Fruit fly (Drosophila melanogaster): ENCODE measurements around the gene Pgam5.

Pgam5 gene

DNA sequence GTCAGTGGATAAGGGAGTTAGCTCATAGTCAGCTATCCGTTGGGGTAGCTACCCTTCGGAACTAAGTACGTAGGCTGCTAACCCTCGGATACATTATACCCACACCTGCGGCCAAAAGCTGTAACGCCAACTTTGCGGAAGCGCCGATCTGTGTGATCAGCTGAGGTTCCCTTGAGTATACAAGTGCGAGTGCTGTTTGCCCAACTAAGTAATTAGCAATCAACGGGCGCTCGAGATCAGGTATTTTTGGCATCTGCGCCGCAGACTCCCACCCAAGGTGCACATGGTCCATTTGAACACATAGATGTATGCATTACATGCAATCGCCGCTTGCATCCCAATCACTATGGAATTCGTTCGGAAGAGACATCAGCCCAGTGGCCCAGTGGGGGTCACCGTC, 19.3 kb downstream of the Pgam5 start (continued):
- TF ChIP-seq D (optimal IDR thresholded peaks at IDR 0.05) (no peak), D (GFP tag; optimal IDR thresholded peaks at IDR 0.05) (no peak), CG3995 (GFP tag; optimal IDR thresholded peaks at IDR 0.05) (no peak), gcm (GFP tag; optimal IDR thresholded peaks at IDR 0.05) (no peak), CG17912 (GFP tag; optimal IDR thresholded peaks at IDR 0.05) (no peak), klu (GFP tag; IDR thresholded peaks at IDR 0.05) (peak; percentile 32; the same call in 1 of the 2 replicates), Dp (GFP tag; optimal IDR thresholded peaks at IDR 0.05) (no peak), otp (GFP tag; IDR thresholded peaks at IDR 0.05) (peak; percentile 59; the same call in 1 of the 3 replicates), CG10462 (GFP tag; optimal IDR thresholded peaks at IDR 0.05) (no peak), Xbp1 (GFP tag; optimal IDR thresholded peaks at IDR 0.05) (peak; percentile 11), Neu2 (GFP tag; optimal IDR thresholded peaks at IDR 0.05; ENCODE audit: borderline replicate concordance) (no peak), CG2875 (GFP tag; optimal IDR thresholded peaks at IDR 0.05) (peak; percentile 52), MESR4 (GFP tag; optimal IDR thresholded peaks at IDR 0.05) (no peak), CG6813 (GFP tag; optimal IDR thresholded peaks at IDR 0.05) (peak; percentile 92), CG1024 (GFP tag; IDR thresholded peaks at IDR 0.05) (0 out of 2 replicates have a peak, but pooled peaks have one; percentile 13), CG8359 (GFP tag; optimal IDR thresholded peaks at IDR 0.05; ENCODE audit: borderline replicate concordance) (no peak), CG10543 (GFP tag; optimal IDR thresholded peaks at IDR 0.05) (peak; percentile 93), Dad (GFP tag; optimal IDR thresholded peaks at IDR 0.05) (peak; percentile 15), grn (GFP tag; optimal IDR thresholded peaks at IDR 0.05) (peak; percentile 75), CG10366 (GFP tag; IDR thresholded peaks at IDR 0.05) (no peak), Bteb2 (GFP tag; optimal IDR thresholded peaks at IDR 0.05) (peak; percentile 79), luna (GFP tag; optimal IDR thresholded peaks at IDR 0.05) (peak; percentile 77), CG12391 (tag; optimal IDR thresholded peaks at IDR 0.05) (no peak), pfk (GFP tag; optimal IDR thresholded peaks at IDR 0.05) (peak; percentile 43), CG1792 (GFP tag; optimal IDR thresholded peaks at IDR 0.05) (peak; percentile 57), cas (GFP tag; IDR thresholded peaks at IDR 0.05) (peak; percentile 66; the same call in 1 of the 2 replicates), sens-2 (GFP tag; IDR thresholded peaks at IDR 0.05) (no peak), oc (tag; optimal IDR thresholded peaks at IDR 0.05) (no peak), CG1602 (GFP tag; optimal IDR thresholded peaks at IDR 0.05) (no peak), GATAe (GFP tag; conservative IDR thresholded peaks at IDR 0.05) (peak; percentile 34; the same call in 1 of the 2 replicates), Six4 (GFP tag; optimal IDR thresholded peaks at IDR 0.05) (no peak), Tbp (GFP tag; optimal IDR thresholded peaks at IDR 0.05) (no peak), CG8924 (tag; optimal IDR thresholded peaks at IDR 0.05) (peak; percentile 13), Aef1 (GFP tag; IDR thresholded peaks at IDR 0.05) (no peak), CG8281 (tag; optimal IDR thresholded peaks at IDR 0.05) (no peak), vnd (GFP tag; IDR thresholded peaks at IDR 0.05; ENCODE audit: partially characterized antibody) (no peak), Chrac-16 (GFP tag; optimal IDR thresholded peaks at IDR 0.05) (no peak), CG15601 (tag; optimal IDR thresholded peaks at IDR 0.05) (no peak), lilli (GFP tag; optimal IDR thresholded peaks at IDR 0.05) (peak; percentile 43), Hr78 (GFP tag; optimal IDR thresholded peaks at IDR 0.05) (no peak), Fer1 (GFP tag; optimal IDR thresholded peaks at IDR 0.05) (peak; percentile 95), az2 (GFP tag; optimal IDR thresholded peaks at IDR 0.05) (no peak), CG6683 (GFP tag; optimal IDR thresholded peaks at IDR 0.05) (peak; percentile 82), Hr51 (GFP tag; optimal IDR thresholded peaks at IDR 0.05) (peak; percentile 8 to 73), kay (GFP tag; optimal IDR thresholded peaks at IDR 0.05) (peak; percentile 10), CG14014 (GFP tag; IDR thresholded peaks at IDR 0.05) (peak; percentile 81; the same call in 1 of the 2 replicates), sisA (GFP tag; IDR thresholded peaks at IDR 0.05) (no peak), CG12744 (GFP tag; optimal IDR thresholded peaks at IDR 0.05) (peak; percentile 49), CG3163 (GFP tag; optimal IDR thresholded peaks at IDR 0.05) (peak; percentile 46), chinmo (GFP tag; IDR thresholded peaks at IDR 0.05; ENCODE audit: partially characterized antibody) (no peak)

All from whole organism, embryonic.